Fruit fly (Drosophila melanogaster) whole organism: ENCODE results near the gene Pex2.

ENCODE experiments used
- CG8478 ChIP-seq: fragments of >200 bp; optimal IDR thresholded peaks from 2 replicates; lab custom pipeline; 2018; ENCODE audit warnings: inconsistent platforms
- EcR ChIP-seq, 2 experiments: fragments of >200 bp; optimal IDR thresholded peaks; 2 replicates each; lab custom pipeline; 2017; ENCODE audit warnings: missing biosample characterization in 2 of 2, missing genetic modification characterization in 2 of 2, missing genetic modification reagents in 2 of 2

dm6 chr3L:8299224-8300130 lies 39.4 kb upstream of the Pex2 start, which contains the start of the genes Arl5 and CG13671:
- TF ChIP-seq EcR (GFP tag; optimal IDR thresholded peaks at IDR 0.05; lab: Kevin White, UChicago): no peak
- no peak for TF ChIP-seq CG8478
